Worm (Caenorhabditis elegans) whole organism, young adult: ENCODE data around the gene C44B11.4.

Experiments
- B0261.1 ChIP-seq: sonication (generic microtip); optimal IDR thresholded peaks from 2 replicates; lab custom pipeline; 2016; ENCODE audit warnings: mild to moderate bottlenecking, missing genetic modification characterization, moderate library complexity, missing compliant biosample characterization
- B0336.3 ChIP-seq: fragments of 200-800 bp; sonication (Bioruptor generic); IDR thresholded peaks from 2 replicates; pipeline ENCODE4 v1.3.6; 2022; ENCODE audit warnings: missing genetic modification characterization, missing compliant biosample characterization
- C06A6.2 ChIP-seq: fragments of 200-800 bp; sonication (Bioruptor generic); conservative IDR thresholded peaks from 2 replicates; pipeline ENCODE4 v1.3.6; 2022; ENCODE audit warnings: missing genetic modification characterization, missing compliant biosample characterization
- F39B2.1 ChIP-seq: fragments of 200-800 bp; sonication (Bioruptor generic); IDR thresholded peaks from 2 replicates; pipeline ENCODE4 v1.3.6; 2022; ENCODE audit warnings: missing genetic modification reagents, missing genetic modification characterization, missing compliant biosample characterization
- Y53G8AR.9 ChIP-seq: fragments of 200-800 bp; sonication (Bioruptor generic); conservative IDR thresholded peaks from 2 replicates; pipeline ENCODE4 v1.3.6; 2022; ENCODE audit warnings: missing genetic modification reagents, missing genetic modification characterization, missing compliant biosample characterization
- Y56A3A.18 ChIP-seq: fragments of 200-800 bp; sonication (Bioruptor generic); IDR thresholded peaks from 2 replicates; pipeline ENCODE4 v1.3.6; 2022; ENCODE audit warnings: missing genetic modification reagents, missing genetic modification characterization, missing compliant biosample characterization
- Y79H2A.3 ChIP-seq: fragments of 200-800 bp; sonication (Bioruptor generic); conservative IDR thresholded peaks from 2 replicates; pipeline ENCODE4 v1.3.6; 2022; ENCODE audit warnings: missing genetic modification reagents, missing genetic modification characterization, missing compliant biosample characterization
- ZK185.1 ChIP-seq: sonication (generic microtip); optimal IDR thresholded peaks from 2 replicates; lab custom pipeline; 2016; ENCODE audit warnings: mild to moderate bottlenecking, missing genetic modification characterization, missing compliant biosample characterization; ENCODE audit not compliant: poor library complexity, severe bottlenecking
- akir-1 ChIP-seq: fragments of 200-800 bp; sonication (Bioruptor generic); optimal IDR thresholded peaks from 2 replicates; lab custom pipeline; 2018; ENCODE audit warnings: mild to moderate bottlenecking, missing genetic modification characterization, moderate library complexity, missing compliant biosample characterization
- attf-3 ChIP-seq: fragments of 200-800 bp; sonication (Bioruptor generic); conservative IDR thresholded peaks from 2 replicates; pipeline ENCODE4 v1.3.6; 2022; ENCODE audit warnings: missing genetic modification reagents, missing genetic modification characterization, missing compliant biosample characterization
- attf-5 ChIP-seq: fragments of 200-800 bp; sonication (Bioruptor generic); optimal IDR thresholded peaks from 2 replicates; lab custom pipeline; 2018; ENCODE audit warnings: mild to moderate bottlenecking, missing genetic modification characterization, missing compliant biosample characterization
- attf-6 ChIP-seq: fragments of 200-800 bp; sonication (Bioruptor generic); IDR thresholded peaks from 2 replicates; pipeline ENCODE4 v1.3.6; 2022; ENCODE audit warnings: missing genetic modification reagents, missing genetic modification characterization, missing compliant biosample characterization
- cebp-1 ChIP-seq, 2 experiments: fragments of 200-800 bp in 1 of 2; sonication (Bioruptor generic) in 1 of 2; sonication (generic microtip) in 1 of 2; IDR thresholded peaks in 1 of 2; optimal IDR thresholded peaks in 1 of 2; 2 replicates each; pipeline versions ENCODE4 v1.3.6 to Lab custom; 2017 to 2022; ENCODE audit warnings: missing compliant biosample characterization in 2 of 2, missing genetic modification characterization in 2 of 2, mild to moderate bottlenecking in 1 of 2, missing genetic modification reagents in 1 of 2, moderate library complexity in 1 of 2
- cebp-2 ChIP-seq: fragments of 200-800 bp; sonication (Bioruptor generic); IDR thresholded peaks from 2 replicates; pipeline ENCODE4 v1.3.6; 2022; ENCODE audit warnings: missing genetic modification characterization, missing compliant biosample characterization
- ceh-27 ChIP-seq: fragments of 200-800 bp; sonication (Bioruptor generic); optimal IDR thresholded peaks from 2 replicates; lab custom pipeline; 2018; ENCODE audit warnings: mild to moderate bottlenecking, missing genetic modification characterization, moderate library complexity, missing compliant biosample characterization
- ceh-91 ChIP-seq: fragments of 200-800 bp; sonication (Bioruptor generic); IDR thresholded peaks from 2 replicates; pipeline ENCODE4 v1.3.6; 2022; ENCODE audit warnings: missing genetic modification reagents, missing genetic modification characterization, missing compliant biosample characterization
- efl-1 ChIP-seq: fragments of 150-350 bp; optimal IDR thresholded peaks from 2 replicates; lab custom pipeline; 2014; ENCODE audit warnings: missing biosample characterization, missing genetic modification reagents, missing genetic modification characterization
- egrh-3 ChIP-seq: fragments of 200-800 bp; sonication (Bioruptor generic); IDR thresholded peaks from 2 replicates; pipeline ENCODE4 v1.3.6; 2022; ENCODE audit warnings: missing genetic modification reagents, missing genetic modification characterization, missing compliant biosample characterization
- hlh-12 ChIP-seq: sonication (generic microtip); optimal IDR thresholded peaks from 2 replicates; lab custom pipeline; 2016; ENCODE audit warnings: missing genetic modification characterization, missing compliant biosample characterization
- hmg-1.2 ChIP-seq: fragments of 200-800 bp; sonication (Bioruptor generic); IDR thresholded peaks from 2 replicates; pipeline ENCODE4 v1.3.6; 2022; ENCODE audit warnings: missing genetic modification reagents, missing genetic modification characterization, missing compliant biosample characterization
- lag-1 ChIP-seq: fragments of 200-800 bp; sonication (Bioruptor generic); IDR thresholded peaks from 2 replicates; pipeline ENCODE4 v1.3.6; 2022; ENCODE audit warnings: missing genetic modification reagents, missing genetic modification characterization, missing compliant biosample characterization
- let-607 ChIP-seq, 2 experiments: fragments of 200-800 bp in 1 of 2; sonication (Bioruptor generic) in 1 of 2; sonication (generic microtip) in 1 of 2; optimal IDR thresholded peaks; 2 replicates each; lab custom pipeline; 2016 to 2018; ENCODE audit warnings: mild to moderate bottlenecking in 2 of 2, missing compliant biosample characterization in 2 of 2, missing genetic modification characterization in 2 of 2, moderate library complexity in 2 of 2, missing genotype in 1 of 2
- lin-40 ChIP-seq: sonication (generic microtip); optimal IDR thresholded peaks from 2 replicates; lab custom pipeline; 2016; ENCODE audit warnings: missing genetic modification characterization, mild to moderate bottlenecking, missing compliant biosample characterization, missing genotype, missing genetic modification reagents
- lin-54 ChIP-seq: fragments of 200-800 bp; sonication (Bioruptor generic); optimal IDR thresholded peaks from 2 replicates; lab custom pipeline; 2018; ENCODE audit warnings: mild to moderate bottlenecking, missing genetic modification characterization, missing compliant biosample characterization
- lir-1 ChIP-seq: fragments of 200-800 bp; sonication (Bioruptor generic); conservative IDR thresholded peaks from 2 replicates; pipeline ENCODE4 v1.3.6; 2022; ENCODE audit warnings: missing genetic modification reagents, missing genetic modification characterization, missing compliant biosample characterization
- lsy-27 ChIP-seq: sonication (generic microtip); optimal IDR thresholded peaks from 2 replicates; lab custom pipeline; 2017; ENCODE audit warnings: missing genetic modification characterization, mild to moderate bottlenecking, missing compliant biosample characterization, antibody characterized with exemption, missing genotype, borderline replicate concordance; ENCODE audit not compliant: insufficient read depth
- madf-8 ChIP-seq: fragments of 200-800 bp; sonication (Bioruptor generic); conservative IDR thresholded peaks from 2 replicates; pipeline ENCODE4 v1.3.6; 2022; ENCODE audit warnings: missing genetic modification reagents, missing genetic modification characterization, missing compliant biosample characterization
- nfya-1 ChIP-seq: sonication (generic microtip); optimal IDR thresholded peaks from 2 replicates; lab custom pipeline; 2017; ENCODE audit warnings: antibody characterized with exemption, missing compliant biosample characterization, missing genetic modification characterization, borderline replicate concordance; ENCODE audit not compliant: insufficient read depth
- rpc-1 ChIP-seq, 2 experiments: fragments of 150-350 bp in 1 of 2; sonication (generic microtip) in 1 of 2; optimal IDR thresholded peaks; 2 replicates each; lab custom pipeline; 2014 to 2018; ENCODE audit warnings: missing biosample characterization in 1 of 2, missing genetic modification characterization in 1 of 2, missing genetic modification reagents in 1 of 2, missing genotype in 1 of 2
- snpc-3.4 ChIP-seq: sonication (generic microtip); optimal IDR thresholded peaks from 2 replicates; lab custom pipeline; 2017; ENCODE audit warnings: missing genetic modification characterization, mild to moderate bottlenecking, missing compliant biosample characterization, antibody characterized with exemption, moderate library complexity, missing genotype, missing genetic modification reagents
- snpc-4 ChIP-seq, 5 experiments: fragments of 150-350 bp in 1 of 5; sonication (generic microtip) in 4 of 5; optimal IDR thresholded peaks; 2 replicates each; lab custom pipeline; 2014 to 2018; ENCODE audit warnings: missing genetic modification characterization in 5 of 5, missing biosample characterization in 3 of 5, antibody characterized with exemption in 2 of 5, mild to moderate bottlenecking in 2 of 5, missing compliant biosample characterization in 2 of 5, missing genotype in 2 of 5, moderate library complexity in 2 of 5, missing genetic modification reagents in 1 of 5
- sptf-2 ChIP-seq: fragments of 200-800 bp; sonication (Bioruptor generic); optimal IDR thresholded peaks from 2 replicates; lab custom pipeline; 2018; ENCODE audit warnings: mild to moderate bottlenecking, missing genetic modification characterization, missing compliant biosample characterization
- zfh-2 ChIP-seq: fragments of 200-800 bp; sonication (Bioruptor generic); conservative IDR thresholded peaks from 2 replicates; pipeline ENCODE4 v1.3.6; 2022; ENCODE audit warnings: missing genetic modification reagents, missing genetic modification characterization, missing compliant biosample characterization
- zim-3 ChIP-seq: sonication (generic microtip); optimal IDR thresholded peaks from 2 replicates; lab custom pipeline; 2017; ENCODE audit warnings: mild to moderate bottlenecking, missing genetic modification characterization, moderate library complexity, missing compliant biosample characterization
- ztf-18 ChIP-seq: sonication (generic microtip); optimal IDR thresholded peaks from 2 replicates; lab custom pipeline; 2016; ENCODE audit warnings: missing genotype, mild to moderate bottlenecking, missing genetic modification characterization, missing compliant biosample characterization
- ztf-25 ChIP-seq: fragments of 200-800 bp; sonication (Bioruptor generic); IDR thresholded peaks from 2 replicates; pipeline ENCODE4 v1.3.6; 2022; ENCODE audit warnings: missing genetic modification reagents, missing genetic modification characterization, missing compliant biosample characterization
- ztf-26 ChIP-seq: sonication (generic microtip); optimal IDR thresholded peaks from 2 replicates; lab custom pipeline; 2017; ENCODE audit warnings: missing genetic modification characterization, missing compliant biosample characterization

C44B11.4 gene

ce11 chrIII:3140227-3140626 is 3.3 kb downstream of the C44B11.4 start:
- TF ChIP-seq F39B2.1 (GFP tag; lab: Robert Waterston, UW) (no peak), ztf-25 (GFP tag; lab: Robert Waterston, UW) (no peak), B0261.1 (no peak), zim-3 (tag; lab: Kevin White, UChicago) (no peak), sptf-2 (GFP tag; lab: Kevin White, UChicago) (no peak), Y53G8AR.9 (GFP tag; lab: Robert Waterston, UW) (no peak), cebp-2 (GFP tag; lab: Robert Waterston, UW) (no peak), lag-1 (no peak), attf-3 (GFP tag; lab: Robert Waterston, UW) (no peak), egrh-3 (GFP tag; lab: Robert Waterston, UW) (no peak), ZK185.1 (tag; lab: Kevin White, UChicago) (no peak), B0336.3 (GFP tag; lab: Robert Waterston, UW) (no peak), ztf-18 (tag; lab: Kevin White, UChicago) (no peak), akir-1 (no peak), attf-5 (GFP tag; lab: Kevin White, UChicago) (no peak), snpc-4 (GFP tag; optimal IDR thresholded peaks at IDR 0.05; lab: Kevin White, UChicago) (no peak), snpc-4 (tag; optimal IDR thresholded peaks at IDR 0.05; lab: Kevin White, UChicago) (no peak)

ce11 chrIII:3139144-3139543 is 4.4 kb downstream of the C44B11.4 start, which contains the start of gene mec-12:
mec-12 (minus strand) TSS chrIII:3139234.
- TF ChIP-seq cebp-1 (GFP tag; IDR thresholded peaks at IDR 0.05; lab: Robert Waterston, UW): no peak
- peak; percentile 75 for TF ChIP-seq cebp-1 (tag; optimal IDR thresholded peaks at IDR 0.05; lab: Kevin White, UChicago)
- TF ChIP-seq lin-40 (tag; lab: Kevin White, UChicago): no peak
- no peak for TF ChIP-seq madf-8 (GFP tag; lab: Robert Waterston, UW)
- TF ChIP-seq zfh-2 (GFP tag; lab: Robert Waterston, UW): 0 out of 2 replicates have a peak, but pooled peaks have one; percentile 11
- TF ChIP-seq, all 124 proteins: peak for 2

- no peak for TF ChIP-seq ceh-27
- no peak for TF ChIP-seq lin-40 (tag; lab: Kevin White, UChicago)
- TF ChIP-seq attf-6 (GFP tag; lab: Robert Waterston, UW): no peak
- TF ChIP-seq ztf-26 (tag; lab: Kevin White, UChicago): no peak
- TF ChIP-seq efl-1 (GFP tag; lab: Kevin White, UChicago): no peak
- TF ChIP-seq snpc-3.4 (tag; lab: Kevin White, UChicago): no peak
- TF ChIP-seq hlh-12 (tag; lab: Kevin White, UChicago): no peak
- TF ChIP-seq C06A6.2 (GFP tag; lab: Robert Waterston, UW): no peak
- TF ChIP-seq, all 124 proteins: peak for 0
Measured at ce11 chrIII:3138087-3138486, 5.5 kb downstream of the C44B11.4 start.

ce11 chrIII:3136325-3137001 is 7.1 kb downstream of the C44B11.4 start:
- no peak for TF ChIP-seq lir-1 (GFP tag; lab: Robert Waterston, UW)
- TF ChIP-seq hmg-1.2 (GFP tag; lab: Robert Waterston, UW): peak; percentile 57

DNA sequence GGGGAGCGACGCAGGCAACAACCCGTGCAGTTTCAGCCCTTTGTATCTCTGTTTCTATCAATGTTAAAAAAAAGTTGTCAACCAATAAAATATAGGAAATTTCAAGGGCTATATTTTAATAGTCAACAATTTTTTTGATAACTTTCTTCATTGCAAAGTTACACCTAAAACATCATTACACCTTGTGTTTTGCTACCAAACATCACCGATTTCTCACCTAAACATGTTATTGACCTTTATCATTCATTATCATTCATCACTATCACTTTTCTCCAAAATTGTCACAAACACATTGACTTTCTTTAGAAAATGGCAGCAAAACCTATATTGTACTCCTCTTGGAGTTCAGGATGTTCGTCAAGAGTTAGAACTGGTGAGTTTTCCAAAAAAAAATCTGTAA is 14.5 kb downstream of the C44B11.4 start, which contains the start of gene Y53G8B.1:
Y53G8B.1 (plus strand) TSS at position 242 of the 400 bp plus-strand sequence.
- no peak for TF ChIP-seq lag-1
- no peak for TF ChIP-seq B0336.3 (GFP tag; lab: Robert Waterston, UW)
- no peak for TF ChIP-seq let-607 (tag; optimal IDR thresholded peaks at IDR 0.05; lab: Kevin White, UChicago)
- TF ChIP-seq lin-40 (tag; lab: Kevin White, UChicago): no peak
- TF ChIP-seq nfya-1: no peak
- TF ChIP-seq B0261.1: no peak
- no peak for TF ChIP-seq attf-6 (GFP tag; lab: Robert Waterston, UW)
- no peak for TF ChIP-seq zfh-2 (GFP tag; lab: Robert Waterston, UW)
- no peak for TF ChIP-seq lin-54 (GFP tag; lab: Kevin White, UChicago)
- TF ChIP-seq Y53G8AR.9 (GFP tag; lab: Robert Waterston, UW): no peak
- no peak for TF ChIP-seq ceh-91 (GFP tag; lab: Robert Waterston, UW)
- no peak for TF ChIP-seq rpc-1 (optimal IDR thresholded peaks at IDR 0.05; lab: Kevin White, UChicago)
- no peak for TF ChIP-seq rpc-1 (tag; optimal IDR thresholded peaks at IDR 0.05; lab: Kevin White, UChicago)
- no peak for TF ChIP-seq Y56A3A.18
- TF ChIP-seq Y79H2A.3 (GFP tag; lab: Robert Waterston, UW): no peak
- TF ChIP-seq lsy-27: no peak
